Fruit fly (Drosophila melanogaster): ENCODE data around the gene CG43394.

The CG43394 gene

DNA sequence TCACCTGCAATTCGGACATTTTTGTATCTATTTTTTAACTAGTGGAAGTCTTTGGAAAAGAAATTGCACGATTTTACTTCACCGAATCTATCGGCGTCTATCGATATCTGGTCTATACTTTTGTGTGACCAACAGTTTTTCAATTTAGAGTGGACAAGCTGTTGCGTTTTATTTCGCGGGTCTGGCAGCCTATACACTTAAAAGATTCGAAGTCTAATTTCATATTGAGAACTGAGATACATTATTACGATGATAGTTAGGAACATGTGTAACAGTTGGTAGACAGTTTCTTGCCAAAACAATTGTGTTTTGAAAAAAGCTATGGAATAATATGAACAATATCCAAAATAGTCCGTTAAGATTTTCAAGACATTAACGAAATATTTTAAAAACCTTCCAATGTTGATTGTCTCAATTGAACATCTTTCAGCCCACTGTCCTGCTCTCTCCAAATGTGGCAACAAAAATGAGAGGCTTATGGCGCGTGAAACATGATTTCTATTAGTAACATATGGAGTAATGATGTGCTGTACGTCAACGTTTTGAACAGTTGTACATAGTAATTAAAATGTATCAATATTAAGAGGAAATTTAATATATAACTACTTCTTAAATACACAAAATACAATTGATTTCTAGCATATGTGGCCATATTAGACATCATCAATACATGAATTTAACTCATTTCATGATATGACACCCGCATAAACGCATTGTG, 16.9 kb downstream of the CG43394 start, which contains the start of gene Acbp1 (continued):
- TF ChIP-seq zen2 (GFP tag; IDR thresholded peaks at IDR 0.05; ENCODE audit: partially characterized antibody) = peak; percentile 74; the same call in 2 of the 3 replicates
- peak; percentile 98 for TF ChIP-seq gsb-n (tag; optimal IDR thresholded peaks at IDR 0.05)
- peak; percentile 91 for TF ChIP-seq CG3407 (GFP tag; optimal IDR thresholded peaks at IDR 0.05)
- TF ChIP-seq Optix (GFP tag; IDR thresholded peaks at IDR 0.05) = peak; percentile 68; the same call in 1 of the 3 replicates
- TF ChIP-seq CG2889 (GFP tag; IDR thresholded peaks at IDR 0.05) = peak; percentile 87; the same call in 2 of the 3 replicates
- TF ChIP-seq run (tag; optimal IDR thresholded peaks at IDR 0.05) = peak; percentile 98
- TF ChIP-seq Doc2 (GFP tag; IDR thresholded peaks at IDR 0.05) = no peak
- peak; percentile 85 for TF ChIP-seq otp (GFP tag; IDR thresholded peaks at IDR 0.05)
- TF ChIP-seq Mad (GFP tag; optimal IDR thresholded peaks at IDR 0.05) = peak; percentile 91
- peak; percentile 81 for TF ChIP-seq stc (GFP tag; IDR thresholded peaks at IDR 0.05)
- TF ChIP-seq dmrt99B (tag; optimal IDR thresholded peaks at IDR 0.05) = peak; percentile 97
- peak; percentile 94 for TF ChIP-seq so (GFP tag; IDR thresholded peaks at IDR 0.05)
- peak; percentile 84 for TF ChIP-seq rib (GFP tag; IDR thresholded peaks at IDR 0.05)
- TF ChIP-seq CG13894 (tag; optimal IDR thresholded peaks at IDR 0.05) = peak; percentile 98
- peak; percentile 87 for TF ChIP-seq CG14050 (GFP tag; IDR thresholded peaks at IDR 0.05)
- TF ChIP-seq CG8290 (GFP tag; optimal IDR thresholded peaks at IDR 0.05) = peak; percentile 84
- peak; percentile 83 to 90 for TF ChIP-seq CG8290 (tag; optimal IDR thresholded peaks at IDR 0.05)
- peak; percentile 95 for TF ChIP-seq Dip3 (GFP tag; optimal IDR thresholded peaks at IDR 0.05)
- TF ChIP-seq CG3995 (GFP tag; optimal IDR thresholded peaks at IDR 0.05) = peak; percentile 61
- TF ChIP-seq CG6654 (GFP tag; optimal IDR thresholded peaks at IDR 0.05) = peak; percentile 82
- peak; percentile 73 for TF ChIP-seq CG31388 (GFP tag; optimal IDR thresholded peaks at IDR 0.05)
- TF ChIP-seq bigmax (GFP tag; optimal IDR thresholded peaks at IDR 0.05) = peak; percentile 74
- peak; percentile 97 for TF ChIP-seq Sox100B (GFP tag; optimal IDR thresholded peaks at IDR 0.05)
- TF ChIP-seq ash1 (GFP tag; optimal IDR thresholded peaks at IDR 0.05) = peak; percentile 40
- TF ChIP-seq Nf-YA (GFP tag; IDR thresholded peaks at IDR 0.05) = peak; percentile 81
- TF ChIP-seq CG10274 (GFP tag; optimal IDR thresholded peaks at IDR 0.05) = peak; percentile 83
- peak in 1 of 2 experiments; percentile 99 for TF ChIP-seq Eip74EF (GFP tag; optimal IDR thresholded peaks at IDR 0.05)
- TF ChIP-seq en (GFP tag; optimal IDR thresholded peaks at IDR 0.05) = peak; percentile 92
- TF ChIP-seq CG6854 (GFP tag; optimal IDR thresholded peaks at IDR 0.05) = peak; percentile 99
- TF ChIP-seq CG14667 (GFP tag; IDR thresholded peaks at IDR 0.05) = peak; percentile 80
- peak; percentile 95 for TF ChIP-seq trem (tag; optimal IDR thresholded peaks at IDR 0.05)
- peak; percentile 92 for TF ChIP-seq Kr (GFP tag; optimal IDR thresholded peaks at IDR 0.05)
- no peak for TF ChIP-seq CkIIα-i1 (GFP tag; IDR thresholded peaks at IDR 0.05)
- TF ChIP-seq CG32532 (GFP tag; IDR thresholded peaks at IDR 0.05) = peak; percentile 93
- peak; percentile 88 for TF ChIP-seq CG4730 (GFP tag; IDR thresholded peaks at IDR 0.05)
- TF ChIP-seq CG31365 (tag; optimal IDR thresholded peaks at IDR 0.05) = peak; percentile 93
- TF ChIP-seq CG1024 (GFP tag; IDR thresholded peaks at IDR 0.05) = peak; percentile 71
- TF ChIP-seq D19A (tag; optimal IDR thresholded peaks at IDR 0.05) = peak; percentile 97
- peak; percentile 97 for TF ChIP-seq pho (GFP tag; optimal IDR thresholded peaks at IDR 0.05)
- peak; percentile 80 for TF ChIP-seq CG4404 (GFP tag; IDR thresholded peaks at IDR 0.05)
- peak; percentile 97 for TF ChIP-seq sug (tag; optimal IDR thresholded peaks at IDR 0.05)
- peak; percentile 98 for TF ChIP-seq CG2202 (tag; optimal IDR thresholded peaks at IDR 0.05)
- TF ChIP-seq sc (optimal IDR thresholded peaks at IDR 0.05) = no peak
- TF ChIP-seq sc (GFP tag; optimal IDR thresholded peaks at IDR 0.05) = peak; percentile 91
- peak; percentile 92 for TF ChIP-seq ind (GFP tag; optimal IDR thresholded peaks at IDR 0.05)
- peak; percentile 88 for TF ChIP-seq MTF-1 (GFP tag; optimal IDR thresholded peaks at IDR 0.05; ENCODE audit: borderline replicate concordance)
- peak; percentile 80 for TF ChIP-seq CG11560 (tag; IDR thresholded peaks at IDR 0.05)
- TF ChIP-seq sim (GFP tag; IDR thresholded peaks at IDR 0.05) = peak; percentile 68
- peak; percentile 99 for TF ChIP-seq CG12299 (tag; optimal IDR thresholded peaks at IDR 0.05)
- peak; percentile 83; the same call in 2 of the 3 replicates for TF ChIP-seq CG34224 (GFP tag; IDR thresholded peaks at IDR 0.05; ENCODE audit: partially characterized antibody)

Measured in whole organism, embryonic.